Fruit fly (Drosophila melanogaster) whole organism, embryonic: ENCODE results near the gene CG7963.
A peak's percentile ranks its signal among the peaks of the same experiment; 100 is the strongest.

Experiments
- CG11247 ChIP-seq: fragments of 200-800 bp; sonication (Bioruptor generic); IDR thresholded peaks from 2 replicates; pipeline ENCODE4 v1.3.6; 2022; ENCODE audit warnings: missing biosample characterization, missing genetic modification characterization
- CG13287 ChIP-seq: fragments of 200-800 bp; sonication (Bioruptor generic); IDR thresholded peaks from 2 replicates; pipeline ENCODE4 v1.3.6; 2022; ENCODE audit warnings: missing biosample characterization, missing genetic modification characterization; ENCODE audit not compliant: partially characterized antibody
- CG15696 ChIP-seq: fragments of 200-800 bp; sonication (Bioruptor generic); optimal IDR thresholded peaks from 2 replicates; lab custom pipeline; 2019; ENCODE audit warnings: missing biosample characterization, mild to moderate bottlenecking, missing genetic modification characterization, moderate library complexity
- CG17829 ChIP-seq: fragments of 200-800 bp; optimal IDR thresholded peaks from 2 replicates; lab custom pipeline; 2019; ENCODE audit warnings: missing biosample characterization, mild to moderate bottlenecking, missing genetic modification characterization, moderate library complexity
- CG3065 ChIP-seq: fragments of 200-800 bp; sonication (Bioruptor generic); optimal IDR thresholded peaks from 2 replicates; lab custom pipeline; 2016; ENCODE audit warnings: missing biosample characterization, missing genetic modification characterization
- CG31388 ChIP-seq: fragments of 200-800 bp; sonication (Bioruptor generic); optimal IDR thresholded peaks from 2 replicates; lab custom pipeline; 2016; ENCODE audit warnings: missing biosample characterization, missing genetic modification characterization
- CG32772 ChIP-seq: fragments of 200-800 bp; sonication (Bioruptor generic); IDR thresholded peaks from 2 replicates; pipeline ENCODE4 v1.3.6; 2022; ENCODE audit warnings: missing biosample characterization, missing genetic modification characterization
- CG3281 ChIP-seq: fragments of 200-800 bp; sonication (Bioruptor generic); optimal IDR thresholded peaks from 3 replicates; lab custom pipeline; 2017; ENCODE audit warnings: missing biosample characterization, mild to moderate bottlenecking, missing genetic modification characterization
- CG43689 ChIP-seq: fragments of 200-800 bp; sonication (Bioruptor generic); IDR thresholded peaks from 2 replicates; pipeline ENCODE4 v1.3.6; 2022; ENCODE audit warnings: missing biosample characterization, missing genetic modification characterization
- CG4854 ChIP-seq: fragments of 200-800 bp; sonication (Bioruptor generic); optimal IDR thresholded peaks from 2 replicates; lab custom pipeline; 2016; ENCODE audit warnings: missing biosample characterization, missing genetic modification characterization, inconsistent platforms
- CG6813 ChIP-seq: fragments of 200-800 bp; sonication (Bioruptor generic); optimal IDR thresholded peaks from 2 replicates; lab custom pipeline; 2017; ENCODE audit warnings: missing biosample characterization, missing genetic modification characterization, mild to moderate bottlenecking, moderate library complexity, missing genetic modification reagents
- CG8765 ChIP-seq: fragments of 200-800 bp; sonication (Bioruptor generic); IDR thresholded peaks from 2 replicates; pipeline ENCODE4 v1.3.6; 2022; ENCODE audit warnings: missing biosample characterization, missing genetic modification characterization
- CG9727 ChIP-seq: fragments of 200-800 bp; sonication (Bioruptor generic); optimal IDR thresholded peaks from 3 replicates; lab custom pipeline; 2017; ENCODE audit warnings: missing biosample characterization, mild to moderate bottlenecking, missing genetic modification characterization
- CrebB ChIP-seq: fragments of 200-800 bp; sonication (Bioruptor generic); optimal IDR thresholded peaks from 3 replicates; lab custom pipeline; 2018; ENCODE audit warnings: missing biosample characterization, mild to moderate bottlenecking, missing genetic modification characterization
- Ets65A ChIP-seq: fragments of 200-800 bp; sonication (Bioruptor generic); peaks from one replicate; lab custom pipeline; 2016; ENCODE audit warnings: missing biosample characterization, missing genetic modification characterization
- Fer1 ChIP-seq: fragments of 200-800 bp; sonication (Bioruptor generic); optimal IDR thresholded peaks from 2 replicates; lab custom pipeline; 2017; ENCODE audit warnings: missing biosample characterization, mild to moderate bottlenecking, missing genetic modification characterization
- Fer3 ChIP-seq: fragments of 200-800 bp; sonication (Bioruptor generic); optimal IDR thresholded peaks from 2 replicates; lab custom pipeline; 2018; ENCODE audit warnings: missing biosample characterization, mild to moderate bottlenecking, missing genetic modification characterization, moderate library complexity
- H2.0 ChIP-seq: fragments of 200-800 bp; sonication (Bioruptor generic); IDR thresholded peaks from 2 replicates; pipeline ENCODE4 v1.3.6; 2022; ENCODE audit warnings: missing biosample characterization, missing genetic modification characterization
- Stat92E ChIP-seq, 3 experiments: fragments of >200 bp in 2 of 3; fragments of 200-800 bp in 1 of 3; sonication (Bioruptor generic) in 1 of 3; optimal IDR thresholded peaks; 2 replicates each; lab custom pipeline; 2017 to 2019; ENCODE audit warnings: missing biosample characterization in 3 of 3, missing genetic modification characterization in 3 of 3, mild to moderate bottlenecking in 1 of 3, moderate library complexity in 1 of 3
- Trl ChIP-seq, 3 experiments: fragments of >200 bp in 2 of 3; fragments of 200-800 bp in 1 of 3; sonication (Bioruptor generic) in 1 of 3; optimal IDR thresholded peaks; 2 replicates in 1 of 3; 3 replicates in 2 of 3; lab custom pipeline; 2016 to 2017; ENCODE audit warnings: missing biosample characterization in 1 of 3, missing genetic modification characterization in 1 of 3
- ac ChIP-seq: fragments of 200-800 bp; sonication (Bioruptor generic); optimal IDR thresholded peaks from 3 replicates; lab custom pipeline; 2017; ENCODE audit warnings: missing biosample characterization, mild to moderate bottlenecking, missing genetic modification characterization
- dimm ChIP-seq: fragments of 200-800 bp; sonication (Bioruptor generic); IDR thresholded peaks from 2 replicates; pipeline ENCODE4 v1.3.6; 2022; ENCODE audit warnings: missing biosample characterization, missing genetic modification characterization
- fd102C ChIP-seq: fragments of 200-800 bp; sonication (Bioruptor generic); optimal IDR thresholded peaks from 2 replicates; lab custom pipeline; 2018; ENCODE audit warnings: missing biosample characterization, mild to moderate bottlenecking, missing genetic modification characterization, moderate library complexity
- gro ChIP-seq: fragments of 200-800 bp; sonication (Bioruptor generic); optimal IDR thresholded peaks from 2 replicates; lab custom pipeline; 2016; ENCODE audit warnings: missing biosample characterization, missing genetic modification characterization
- hbn ChIP-seq: fragments of 200-800 bp; sonication (Bioruptor generic); IDR thresholded peaks from 2 replicates; pipeline ENCODE4 v1.3.6; 2022; ENCODE audit warnings: missing biosample characterization, missing genetic modification characterization; ENCODE audit not compliant: partially characterized antibody
- jigr1 ChIP-seq: fragments of 200-800 bp; sonication (Bioruptor generic); IDR thresholded peaks from 3 replicates; pipeline ENCODE4 v1.3.6; 2022; ENCODE audit warnings: missing biosample characterization, missing genetic modification characterization
- kni ChIP-seq: fragments of 200-800 bp; sonication (Bioruptor generic); optimal IDR thresholded peaks from 3 replicates; lab custom pipeline; 2017; ENCODE audit warnings: mild to moderate bottlenecking, missing biosample characterization, missing genetic modification reagents, missing genetic modification characterization
- mam ChIP-seq: fragments of 200-800 bp; sonication (Bioruptor generic); optimal IDR thresholded peaks from 3 replicates; lab custom pipeline; 2016; ENCODE audit warnings: missing biosample characterization, missing genetic modification characterization
- pan ChIP-seq, 4 experiments: fragments of >200 bp in 3 of 4; fragments of 200-800 bp in 1 of 4; sonication (Bioruptor generic) in 1 of 4; optimal IDR thresholded peaks in 3 of 4; IDR thresholded peaks in 1 of 4; 2 replicates each; pipeline versions ENCODE4 v1.3.6 to Lab custom; 2017 to 2022; ENCODE audit warnings: missing biosample characterization in 2 of 4, missing genetic modification characterization in 2 of 4, mixed read lengths in 1 of 4
- peb ChIP-seq: fragments of 200-800 bp; sonication (Bioruptor generic); IDR thresholded peaks from 2 replicates; pipeline ENCODE4 v1.3.6; 2022; ENCODE audit warnings: missing biosample characterization, missing genetic modification characterization
- ro ChIP-seq: fragments of 200-800 bp; sonication (Bioruptor generic); IDR thresholded peaks from 2 replicates; pipeline ENCODE4 v1.3.6; 2022; ENCODE audit warnings: missing biosample characterization, missing genetic modification characterization
- sens ChIP-seq: fragments of 200-800 bp; sonication (Bioruptor generic); peaks from one replicate; lab custom pipeline; 2016; ENCODE audit warnings: missing biosample characterization, missing genetic modification characterization
- sima ChIP-seq: fragments of 200-800 bp; sonication (Bioruptor generic); optimal IDR thresholded peaks from 2 replicates; lab custom pipeline; 2016; ENCODE audit warnings: missing biosample characterization, missing genetic modification characterization
- slbo ChIP-seq: fragments of 200-800 bp; sonication (Bioruptor generic); IDR thresholded peaks from 2 replicates; pipeline ENCODE4 v1.3.6; 2022; ENCODE audit warnings: missing biosample characterization, missing genetic modification characterization
- tgo ChIP-seq: fragments of 200-800 bp; sonication (Bioruptor generic); IDR thresholded peaks from 3 replicates; pipeline ENCODE4 v1.3.6; 2022; ENCODE audit warnings: missing biosample characterization, missing genetic modification characterization
- tio ChIP-seq: fragments of 200-800 bp; sonication (Bioruptor generic); optimal IDR thresholded peaks from 2 replicates; lab custom pipeline; 2017; ENCODE audit warnings: missing biosample characterization, missing genetic modification characterization, inconsistent platforms
- tll ChIP-seq, 2 experiments: fragments of 200-800 bp in 1 of 2; fragments of >200 bp in 1 of 2; sonication (Bioruptor generic) in 1 of 2; optimal IDR thresholded peaks; 2 replicates each; lab custom pipeline; 2017 to 2019; ENCODE audit warnings: missing biosample characterization in 2 of 2, missing genetic modification characterization in 2 of 2, mild to moderate bottlenecking in 1 of 2, moderate library complexity in 1 of 2
- tna ChIP-seq: fragments of 200-800 bp; sonication (Bioruptor generic); IDR thresholded peaks from 2 replicates; pipeline ENCODE4 v1.3.6; 2022; ENCODE audit warnings: missing biosample characterization, missing genetic modification characterization; ENCODE audit not compliant: partially characterized antibody
- tx ChIP-seq: fragments of 200-800 bp; sonication (Bioruptor generic); optimal IDR thresholded peaks from 2 replicates; lab custom pipeline; 2016; ENCODE audit warnings: missing biosample characterization, missing genetic modification characterization
- zen ChIP-seq: fragments of 200-800 bp; sonication (Bioruptor generic); optimal IDR thresholded peaks from 3 replicates; lab custom pipeline; 2018; ENCODE audit warnings: missing biosample characterization, mild to moderate bottlenecking, missing genetic modification characterization, moderate library complexity
- zen2 ChIP-seq: fragments of 200-800 bp; sonication (Bioruptor generic); IDR thresholded peaks from 3 replicates; pipeline ENCODE4 v1.3.6; 2022; ENCODE audit warnings: missing biosample characterization, missing genetic modification characterization; ENCODE audit not compliant: partially characterized antibody

CG7963 gene

DNA sequence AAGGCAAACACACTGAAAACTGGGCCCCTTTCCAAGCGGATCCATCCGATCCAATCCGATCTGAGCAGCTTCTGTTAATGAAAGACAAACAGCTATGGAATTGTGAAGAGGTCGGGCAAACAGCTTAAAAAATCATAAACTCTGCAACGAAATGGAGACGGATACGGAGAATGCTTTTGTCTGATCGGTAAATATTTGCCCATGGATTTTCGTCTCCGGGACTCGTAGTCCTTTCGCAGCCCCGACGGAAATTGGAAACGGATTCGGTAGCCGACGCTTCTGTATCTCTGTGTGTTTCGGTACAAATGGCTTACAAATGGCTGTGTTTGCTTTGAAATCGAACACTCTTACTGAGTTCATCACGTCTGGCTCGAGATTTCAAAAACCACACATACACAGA is 35.7 kb upstream of the CG7963 start:
- TF ChIP-seq CG15696 (tag; lab: Kevin White, UChicago): peak; percentile 39
- no peak for TF ChIP-seq CG3065 (GFP tag; lab: Kevin White, UChicago)
- TF ChIP-seq CG9727: peak; percentile 20
- TF ChIP-seq tll (GFP tag; optimal IDR thresholded peaks at IDR 0.05; lab: Kevin White, UChicago): peak in 1 of 2 experiments; percentile 85
- TF ChIP-seq pan (optimal IDR thresholded peaks at IDR 0.05; lab: Kevin White, UChicago): no peak
- TF ChIP-seq pan (GFP tag; optimal IDR thresholded peaks at IDR 0.05 in 1 of 2, IDR thresholded peaks at IDR 0.05 in 1 of 2): no peak
- TF ChIP-seq kni (GFP tag; lab: Kevin White, UChicago): peak; percentile 23
- peak; percentile 6 for TF ChIP-seq zen (tag; lab: Kevin White, UChicago)
- TF ChIP-seq fd102C (GFP tag; lab: Kevin White, UChicago): peak; percentile 57
- TF ChIP-seq Fer1: no peak
- no peak for TF ChIP-seq H2.0 (GFP tag; lab: Robert Waterston, UW)
- no peak for TF ChIP-seq tgo (GFP tag; lab: Robert Waterston, UW)
- no peak for TF ChIP-seq Trl (optimal IDR thresholded peaks at IDR 0.05; lab: Kevin White, UChicago)
- no peak for TF ChIP-seq Trl (GFP tag; optimal IDR thresholded peaks at IDR 0.05; lab: Kevin White, UChicago)
- peak; percentile 36 for TF ChIP-seq ac (GFP tag; lab: Kevin White, UChicago)

DNA sequence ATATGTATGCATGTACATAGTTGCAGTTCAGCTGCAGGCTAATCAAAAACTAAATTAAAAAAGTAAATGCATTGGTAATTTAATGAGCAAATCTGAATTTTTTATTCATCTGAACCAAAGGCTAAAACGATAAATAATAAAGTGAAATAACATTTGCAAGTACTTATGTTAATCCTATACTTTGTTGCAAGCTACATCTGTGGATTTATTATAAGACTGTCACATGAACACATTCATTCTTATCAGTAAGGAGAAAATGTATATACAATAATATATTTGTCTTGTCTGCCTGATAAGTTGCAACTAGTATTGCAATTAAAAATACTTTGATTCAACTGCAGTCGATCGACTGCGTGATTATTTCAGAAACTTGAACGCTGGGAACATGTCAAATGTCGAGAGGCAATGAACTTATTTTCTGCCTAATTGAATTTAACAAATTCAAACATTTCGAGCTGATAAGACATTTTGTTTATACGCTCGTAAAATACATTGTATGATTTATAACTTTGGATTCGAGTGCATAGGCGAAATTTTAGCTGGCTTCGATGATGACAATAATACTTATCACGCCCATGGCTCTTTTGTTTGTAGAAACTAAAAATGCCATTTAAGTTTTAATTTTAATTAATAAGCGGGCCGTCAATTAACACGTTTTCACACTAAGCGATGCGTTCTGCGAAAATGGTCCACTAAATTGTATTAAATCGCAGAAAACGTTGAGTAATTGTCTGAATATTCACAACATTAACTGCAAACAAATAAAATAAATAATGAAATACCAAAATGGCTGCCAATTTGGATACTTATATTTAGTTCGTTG is 34.4 kb upstream of the CG7963 start:
- TF ChIP-seq peb (no peak), sens (peak; percentile 19), Ets65A (GFP tag; lab: Kevin White, UChicago) (peak; percentile 80)

DNA sequence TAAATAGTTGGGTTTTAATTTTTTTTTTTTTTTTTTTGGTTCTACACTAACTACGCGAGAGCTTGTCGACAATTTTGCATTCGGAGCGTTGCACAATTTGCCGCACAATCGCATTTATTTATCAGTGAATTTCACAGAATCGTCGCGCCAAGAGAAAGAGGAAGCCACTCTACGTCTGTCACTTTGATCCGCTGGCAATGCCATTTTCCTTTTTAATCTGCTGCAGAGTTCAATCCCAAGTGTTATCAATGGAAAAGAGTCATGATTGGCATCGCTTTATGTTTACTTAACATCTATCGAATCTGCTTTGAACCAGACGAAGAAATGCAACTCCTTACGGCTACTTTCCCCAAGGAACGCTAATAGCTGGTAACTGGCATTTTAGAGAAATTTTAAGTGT is 33.0 kb upstream of the CG7963 start:
- no peak for TF ChIP-seq mam (GFP tag; lab: Kevin White, UChicago)
- no peak for TF ChIP-seq ro (GFP tag; lab: Robert Waterston, UW)
- no peak for TF ChIP-seq CG13287 (GFP tag; lab: Robert Waterston, UW)
- no peak for TF ChIP-seq CrebB (tag; lab: Kevin White, UChicago)

DNA sequence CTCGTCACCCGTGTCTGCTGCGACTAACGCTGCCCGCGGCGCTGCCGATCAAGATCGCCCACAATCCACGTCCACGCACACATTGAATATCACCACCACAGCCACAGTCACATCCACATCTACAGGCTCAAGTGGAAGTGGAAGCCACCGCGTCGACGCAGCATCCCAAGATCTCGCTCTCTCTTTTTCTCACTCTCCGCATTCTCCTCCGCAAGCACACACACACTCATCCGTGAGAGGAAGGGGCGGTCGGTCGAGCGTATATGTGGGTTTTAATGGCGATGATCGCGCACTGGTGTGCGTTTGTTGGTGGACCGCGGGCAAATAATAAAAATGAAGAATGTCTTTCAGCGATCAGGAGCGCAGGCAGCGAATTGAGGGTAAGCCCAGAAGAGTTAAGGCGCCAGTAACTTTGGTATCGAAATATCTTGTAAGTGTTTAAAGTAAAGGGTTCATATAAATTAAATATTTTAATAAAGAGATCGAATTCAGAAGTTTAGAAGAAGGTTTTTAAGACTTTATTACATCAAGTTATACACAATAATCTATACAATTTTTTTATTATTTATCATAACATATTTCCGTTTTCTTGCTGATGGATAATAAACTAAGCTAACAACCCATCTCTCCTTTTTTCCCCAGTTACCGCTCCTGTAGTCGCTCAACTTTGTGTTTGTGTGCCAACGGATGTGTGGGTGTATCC is 28.7 kb upstream of the CG7963 start, which contains the start of gene Poxm:
TSS of gene Poxm (minus strand) at position 25 of the 703 bp plus-strand sequence.
- peak; percentile 63 for TF ChIP-seq CG11247 (GFP tag; lab: Robert Waterston, UW)
- peak; percentile 55; the same call in 1 of the 2 replicates for TF ChIP-seq dimm (GFP tag; lab: Robert Waterston, UW)
- peak; percentile 87 for TF ChIP-seq slbo
- TF ChIP-seq CG4854: peak; percentile 61
- no peak for TF ChIP-seq gro (GFP tag; lab: Kevin White, UChicago)
- peak; percentile 88 for TF ChIP-seq CG32772 (GFP tag; lab: Robert Waterston, UW)
- peak in 1 of 3 experiments; percentile 88 for TF ChIP-seq Stat92E (GFP tag; optimal IDR thresholded peaks at IDR 0.05; lab: Kevin White, UChicago)
- peak; percentile 86; the same call in 2 of the 3 replicates for TF ChIP-seq jigr1 (GFP tag; lab: Robert Waterston, UW)
- peak; percentile 35 for TF ChIP-seq tx (GFP tag; lab: Kevin White, UChicago)
- no peak for TF ChIP-seq zen2 (GFP tag; lab: Robert Waterston, UW)
- TF ChIP-seq CG3281: no peak
- TF ChIP-seq CG17829 (tag; lab: Kevin White, UChicago): peak; percentile 96
- peak; percentile 80 for TF ChIP-seq Fer3 (tag; lab: Kevin White, UChicago)
- no peak for TF ChIP-seq hbn (GFP tag; lab: Robert Waterston, UW)
- TF ChIP-seq CG31388 (GFP tag; lab: Kevin White, UChicago): peak; percentile 83
- TF ChIP-seq tio: peak; percentile 88
- peak; percentile 26; the same call in 1 of the 2 replicates for TF ChIP-seq CG43689
- TF ChIP-seq tna (GFP tag; lab: Robert Waterston, UW): no peak
- TF ChIP-seq CG3065 (GFP tag; lab: Kevin White, UChicago): peak; percentile 69
- peak; percentile 74 for TF ChIP-seq CG6813 (GFP tag; lab: Kevin White, UChicago)
- TF ChIP-seq sima (GFP tag; lab: Kevin White, UChicago): no peak
- TF ChIP-seq CG8765 (GFP tag; lab: Robert Waterston, UW): peak; percentile 82
